Worm (Caenorhabditis elegans) whole organism, L1 larva: ENCODE data around the gene nduv-2.

Source experiments
- C04F5.9 ChIP-seq: sonication (generic microtip); optimal IDR thresholded peaks from 2 replicates; lab custom pipeline; 2016; ENCODE audit warnings: missing genetic modification characterization, missing compliant biosample characterization
- C16A3.4 ChIP-seq: fragments of 150-350 bp; optimal IDR thresholded peaks from 2 replicates; lab custom pipeline; 2014; ENCODE audit warnings: missing biosample characterization, missing genetic modification characterization
- C34B4.2 ChIP-seq: sonication (generic microtip); optimal IDR thresholded peaks from 2 replicates; lab custom pipeline; 2017; ENCODE audit warnings: mild to moderate bottlenecking, missing genetic modification characterization, missing compliant biosample characterization
- F16B12.6 ChIP-seq: fragments of 150-350 bp; optimal IDR thresholded peaks from 2 replicates; lab custom pipeline; 2014; ENCODE audit warnings: missing biosample characterization, missing genetic modification characterization
- alr-1 ChIP-seq: fragments of 200-800 bp; sonication (Bioruptor generic); optimal IDR thresholded peaks from 2 replicates; lab custom pipeline; 2018; ENCODE audit warnings: borderline replicate concordance, mild to moderate bottlenecking, missing genetic modification characterization, missing compliant biosample characterization
- ama-1 ChIP-seq: fragments of 150-350 bp; optimal IDR thresholded peaks from 2 replicates; lab custom pipeline; 2014
- ceh-82 ChIP-seq, 3 experiments: fragments of 150-350 bp in 1 of 3; sonication (generic microtip) in 2 of 3; optimal IDR thresholded peaks; 2 replicates each; lab custom pipeline; 2014 to 2017; ENCODE audit warnings: missing biosample characterization in 3 of 3, missing genetic modification characterization in 3 of 3
- ceh-88 ChIP-seq: fragments of 200-800 bp; sonication (Bioruptor generic); IDR thresholded peaks from 2 replicates; pipeline ENCODE4 v1.3.6; 2022; ENCODE audit warnings: missing genetic modification characterization, missing compliant biosample characterization
- ces-1 ChIP-seq: fragments of 150-350 bp; optimal IDR thresholded peaks from 2 replicates; lab custom pipeline; 2014; ENCODE audit warnings: missing biosample characterization, missing genetic modification reagents, missing genetic modification characterization
- dpl-1 ChIP-seq, 3 experiments: fragments of 150-350 bp in 2 of 3; sonication (generic microtip) in 1 of 3; optimal IDR thresholded peaks; 2 replicates each; lab custom pipeline; 2014 to 2017; ENCODE audit warnings: missing biosample characterization in 3 of 3, missing genetic modification characterization in 3 of 3, missing genetic modification reagents in 3 of 3
- dsc-1 ChIP-seq: sonication (generic microtip); optimal IDR thresholded peaks from 2 replicates; lab custom pipeline; 2016; ENCODE audit warnings: mild to moderate bottlenecking, missing genetic modification characterization, missing compliant biosample characterization
- efl-1 ChIP-seq, 4 experiments: fragments of 150-350 bp; optimal IDR thresholded peaks in 3 of 4; peaks in 1 of 4; 1 replicate in 1 of 4; 2 replicates in 3 of 4; lab custom pipeline; 2014; ENCODE audit warnings: missing biosample characterization in 2 of 4, missing genetic modification characterization in 2 of 4, missing genetic modification reagents in 2 of 4
- egl-13 ChIP-seq: sonication (generic microtip); optimal IDR thresholded peaks from 2 replicates; lab custom pipeline; 2016; ENCODE audit warnings: missing genotype, missing genetic modification reagents, missing genetic modification characterization, missing compliant biosample characterization
- elt-2 ChIP-seq: sonication (generic microtip); optimal IDR thresholded peaks from 2 replicates; lab custom pipeline; 2016; ENCODE audit warnings: missing genetic modification characterization, mild to moderate bottlenecking, inconsistent platforms, missing compliant biosample characterization, missing genetic modification reagents
- elt-3 ChIP-seq, 6 experiments: fragments of 150-350 bp in 1 of 6; sonication (generic microtip); optimal IDR thresholded peaks; 2 replicates each; lab custom pipeline; 2017 to 2018; ENCODE audit warnings: missing biosample characterization in 6 of 6, missing genetic modification characterization in 6 of 6, inconsistent platforms in 1 of 6
- ets-5 ChIP-seq: fragments of 200-800 bp; sonication (Bioruptor generic); IDR thresholded peaks from 2 replicates; pipeline ENCODE4 v1.3.6; 2022; ENCODE audit warnings: missing genetic modification characterization, missing compliant biosample characterization
- fkh-10 ChIP-seq: sonication (generic microtip); optimal IDR thresholded peaks from 2 replicates; lab custom pipeline; 2017; ENCODE audit warnings: missing biosample characterization, missing genetic modification reagents, missing genetic modification characterization
- fkh-4 ChIP-seq: sonication (generic microtip); optimal IDR thresholded peaks from 2 replicates; lab custom pipeline; 2016; ENCODE audit warnings: missing compliant biosample characterization, missing genetic modification characterization, borderline replicate concordance
- fos-1 ChIP-seq: fragments of 150-350 bp; optimal IDR thresholded peaks from 2 replicates; lab custom pipeline; 2014; ENCODE audit warnings: missing biosample characterization, missing genetic modification characterization
- grh-1 ChIP-seq: fragments of 200-800 bp; sonication (Bioruptor generic); IDR thresholded peaks from 2 replicates; pipeline ENCODE4 v1.3.6; 2022; ENCODE audit warnings: missing genetic modification reagents, missing genetic modification characterization, missing compliant biosample characterization
- hlh-17 ChIP-seq: fragments of 200-800 bp; sonication (Bioruptor generic); optimal IDR thresholded peaks from 2 replicates; lab custom pipeline; 2018; ENCODE audit warnings: missing genetic modification characterization, mild to moderate bottlenecking, missing compliant biosample characterization, moderate library complexity, borderline replicate concordance
- isw-1 ChIP-seq: fragments of 200-800 bp; sonication (Bioruptor generic); IDR thresholded peaks from 2 replicates; pipeline ENCODE4 v1.3.6; 2022; ENCODE audit warnings: missing genetic modification characterization, missing compliant biosample characterization
- jun-1 ChIP-seq: fragments of 150-350 bp; optimal IDR thresholded peaks from 2 replicates; lab custom pipeline; 2014; ENCODE audit warnings: missing biosample characterization, missing genetic modification reagents, missing genetic modification characterization
- lin-35 ChIP-seq, 2 experiments: fragments of 150-350 bp; optimal IDR thresholded peaks; 2 replicates each; lab custom pipeline; 2014; ENCODE audit warnings: missing biosample characterization in 2 of 2, missing genetic modification characterization in 2 of 2, missing genetic modification reagents in 2 of 2
- lin-39 ChIP-seq: fragments of 150-350 bp; optimal IDR thresholded peaks from 2 replicates; lab custom pipeline; 2014; ENCODE audit warnings: missing biosample characterization, missing genetic modification reagents, missing genetic modification characterization
- lsy-2 ChIP-seq, 2 experiments: fragments of 150-350 bp; optimal IDR thresholded peaks; 2 replicates each; lab custom pipeline; 2014; ENCODE audit warnings: missing biosample characterization in 2 of 2, missing genetic modification characterization in 2 of 2
- mab-9 ChIP-seq: fragments of 200-800 bp; sonication (Bioruptor generic); IDR thresholded peaks from 2 replicates; pipeline ENCODE4 v1.3.6; 2022; ENCODE audit warnings: missing genetic modification reagents, missing genetic modification characterization, missing compliant biosample characterization
- mdl-1 ChIP-seq, 2 experiments: fragments of 150-350 bp; optimal IDR thresholded peaks; 2 replicates each; lab custom pipeline; 2014 to 2017; ENCODE audit warnings: missing biosample characterization in 2 of 2, missing genetic modification characterization in 2 of 2, inconsistent platforms in 1 of 2
- mef-2 ChIP-seq: fragments of 150-350 bp; optimal IDR thresholded peaks from 2 replicates; lab custom pipeline; 2014; ENCODE audit warnings: missing biosample characterization, missing genetic modification characterization
- mep-1 ChIP-seq: fragments of 150-350 bp; optimal IDR thresholded peaks from 2 replicates; lab custom pipeline; 2014; ENCODE audit warnings: missing biosample characterization, missing genetic modification characterization
- nhr-11 ChIP-seq: fragments of 150-350 bp; optimal IDR thresholded peaks from 2 replicates; lab custom pipeline; 2014; ENCODE audit warnings: missing biosample characterization, missing genetic modification characterization
- nhr-12 ChIP-seq: sonication (generic microtip); optimal IDR thresholded peaks from 2 replicates; lab custom pipeline; 2017; ENCODE audit warnings: missing biosample characterization, missing genetic modification characterization
- nhr-20 ChIP-seq: sonication (generic microtip); optimal IDR thresholded peaks from 2 replicates; lab custom pipeline; 2016; ENCODE audit warnings: mild to moderate bottlenecking, missing genetic modification characterization, missing compliant biosample characterization
- nhr-237 ChIP-seq: fragments of 150-350 bp; optimal IDR thresholded peaks from 2 replicates; lab custom pipeline; 2014; ENCODE audit warnings: missing biosample characterization, missing genetic modification characterization
- nhr-28 ChIP-seq: fragments of 150-350 bp; optimal IDR thresholded peaks from 2 replicates; lab custom pipeline; 2014; ENCODE audit warnings: missing biosample characterization, missing genetic modification characterization
- nhr-47 ChIP-seq: sonication (generic microtip); optimal IDR thresholded peaks from 2 replicates; lab custom pipeline; 2016; ENCODE audit warnings: mild to moderate bottlenecking, missing genetic modification characterization, moderate library complexity, missing compliant biosample characterization
- nhr-71 ChIP-seq: sonication (generic microtip); optimal IDR thresholded peaks from 2 replicates; lab custom pipeline; 2016; ENCODE audit warnings: mild to moderate bottlenecking, missing genetic modification characterization, moderate library complexity, missing compliant biosample characterization
- nhr-76 ChIP-seq: sonication (generic microtip); optimal IDR thresholded peaks from 2 replicates; lab custom pipeline; 2017; ENCODE audit warnings: missing biosample characterization, missing genetic modification characterization
- nhr-77 ChIP-seq: fragments of 150-350 bp; optimal IDR thresholded peaks from 2 replicates; lab custom pipeline; 2014; ENCODE audit warnings: missing biosample characterization, missing genetic modification characterization
- nhr-84 ChIP-seq: sonication (generic microtip); optimal IDR thresholded peaks from 2 replicates; lab custom pipeline; 2017; ENCODE audit warnings: missing biosample characterization, missing genetic modification characterization
- pag-3 ChIP-seq: sonication (generic microtip); optimal IDR thresholded peaks from 2 replicates; lab custom pipeline; 2017; ENCODE audit warnings: missing genetic modification characterization, mild to moderate bottlenecking, missing compliant biosample characterization, antibody characterized with exemption, borderline replicate concordance; ENCODE audit not compliant: insufficient read depth
- pqm-1 ChIP-seq: sonication (generic microtip); optimal IDR thresholded peaks from 3 replicates; lab custom pipeline; 2017; ENCODE audit warnings: missing biosample characterization, missing genetic modification characterization
- skn-1 ChIP-seq: fragments of 150-350 bp; optimal IDR thresholded peaks from 2 replicates; lab custom pipeline; 2014; ENCODE audit warnings: missing biosample characterization, missing genetic modification characterization
- snu-23 ChIP-seq: sonication (generic microtip); optimal IDR thresholded peaks from 2 replicates; lab custom pipeline; 2016; ENCODE audit warnings: missing genetic modification characterization, missing compliant biosample characterization
- sox-4 ChIP-seq: sonication (generic microtip); optimal IDR thresholded peaks from 2 replicates; lab custom pipeline; 2016; ENCODE audit warnings: missing genetic modification characterization, missing compliant biosample characterization
- sptf-1 ChIP-seq: fragments of 150-350 bp; optimal IDR thresholded peaks from 2 replicates; lab custom pipeline; 2014; ENCODE audit warnings: missing biosample characterization, missing genetic modification characterization
- sup-37 ChIP-seq: fragments of 200-800 bp; sonication (Bioruptor generic); optimal IDR thresholded peaks from 2 replicates; lab custom pipeline; 2018; ENCODE audit warnings: mild to moderate bottlenecking, missing genetic modification characterization, missing compliant biosample characterization
- tbx-2 ChIP-seq: sonication (generic microtip); optimal IDR thresholded peaks from 2 replicates; lab custom pipeline; 2016; ENCODE audit warnings: missing genetic modification characterization, missing compliant biosample characterization
- unc-130 ChIP-seq: fragments of 150-350 bp; optimal IDR thresholded peaks from 2 replicates; lab custom pipeline; 2017; ENCODE audit warnings: missing biosample characterization, missing genetic modification characterization, inconsistent platforms
- unc-30 ChIP-seq: sonication (generic microtip); optimal IDR thresholded peaks from 2 replicates; lab custom pipeline; 2017; ENCODE audit warnings: missing biosample characterization, missing genetic modification characterization
- unc-86 ChIP-seq: sonication (generic microtip); optimal IDR thresholded peaks from 2 replicates; lab custom pipeline; 2016; ENCODE audit warnings: missing genetic modification characterization, missing compliant biosample characterization
- unc-98 ChIP-seq: fragments of 200-800 bp; sonication (Bioruptor generic); IDR thresholded peaks from 2 replicates; pipeline ENCODE4 v1.3.6; 2022; ENCODE audit warnings: missing genetic modification characterization, missing compliant biosample characterization
- ztf-4 ChIP-seq: fragments of 150-350 bp; optimal IDR thresholded peaks from 2 replicates; lab custom pipeline; 2014; ENCODE audit warnings: missing biosample characterization, missing genetic modification characterization

Gene nduv-2

DNA sequence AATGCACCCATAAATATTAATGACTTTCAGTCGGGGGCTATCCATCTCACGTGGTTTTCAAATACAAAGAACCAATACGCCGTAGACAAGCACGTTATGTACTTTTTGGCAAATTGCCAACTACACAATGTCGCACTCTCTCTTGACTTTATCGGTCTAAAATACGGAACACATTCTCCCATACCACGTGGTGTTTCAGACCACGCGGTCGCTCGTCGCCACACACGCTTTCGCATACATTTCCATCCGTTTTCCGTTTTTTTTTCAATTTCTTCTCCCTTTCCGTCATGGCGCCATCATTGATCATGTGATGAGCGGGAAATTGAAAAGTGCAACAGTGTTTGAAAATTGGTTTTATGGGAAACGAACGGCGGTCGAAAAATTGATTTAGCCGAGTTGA lies 33.2 kb upstream of the nduv-2 start:
- TF ChIP-seq sptf-1 (tag; lab: Kevin White, UChicago) = no peak
- TF ChIP-seq jun-1 (tag; lab: Kevin White, UChicago) = peak; percentile 82
- peak; percentile 43 to 65 for TF ChIP-seq efl-1 (optimal IDR thresholded peaks at IDR 0.05; lab: Kevin White, UChicago)
- TF ChIP-seq efl-1 (GFP tag; optimal IDR thresholded peaks at IDR 0.05 in 1 of 2; lab: Kevin White, UChicago) = peak; percentile 64 to 95
- peak; percentile 98 for TF ChIP-seq nhr-71 (tag; lab: Kevin White, UChicago)
- peak; percentile 93 for TF ChIP-seq elt-2
- no peak for TF ChIP-seq C34B4.2 (tag; lab: Kevin White, UChicago)
- no peak for TF ChIP-seq unc-98 (GFP tag; lab: Robert Waterston, UW)
- TF ChIP-seq fos-1 (tag; lab: Kevin White, UChicago) = peak; percentile 17
- no peak for TF ChIP-seq alr-1 (tag; lab: Kevin White, UChicago)
- TF ChIP-seq fkh-10 = no peak
- TF ChIP-seq ces-1 (GFP tag; lab: Kevin White, UChicago) = no peak
- peak; percentile 22; the same call in 1 of the 2 replicates for TF ChIP-seq isw-1
- no peak for TF ChIP-seq nhr-11 (tag; lab: Kevin White, UChicago)
- peak; percentile 62 for TF ChIP-seq mab-9 (GFP tag; lab: Robert Waterston, UW)
- TF ChIP-seq ceh-82 (tag; optimal IDR thresholded peaks at IDR 0.05; lab: Kevin White, UChicago) = peak in 1 of 3 experiments; percentile 8
- no peak for TF ChIP-seq unc-30
- TF ChIP-seq pag-3 (tag; lab: Kevin White, UChicago) = peak; percentile 69
- TF ChIP-seq F16B12.6 (tag; lab: Kevin White, UChicago) = no peak
- no peak for TF ChIP-seq nhr-84 (tag; lab: Kevin White, UChicago)
- TF ChIP-seq dsc-1 (tag; lab: Kevin White, UChicago) = peak; percentile 53
- TF ChIP-seq nhr-12 (tag; lab: Kevin White, UChicago) = no peak
- TF ChIP-seq C04F5.9 (tag; lab: Kevin White, UChicago) = peak; percentile 58
- no peak for TF ChIP-seq mef-2 (tag; lab: Kevin White, UChicago)
- peak; percentile 59 for TF ChIP-seq ceh-88 (GFP tag; lab: Robert Waterston, UW)
- TF ChIP-seq skn-1 (tag; lab: Kevin White, UChicago) = peak; percentile 70
- peak; percentile 72 for TF ChIP-seq unc-130 (tag; lab: Kevin White, UChicago)
- peak; percentile 65 for TF ChIP-seq C16A3.4 (tag; lab: Kevin White, UChicago)
- no peak for TF ChIP-seq ama-1
- peak; percentile 52 for TF ChIP-seq egl-13 (tag; lab: Kevin White, UChicago)
- TF ChIP-seq hlh-17 (GFP tag; lab: Kevin White, UChicago) = no peak
- peak in 1 of 2 experiments; percentile 99 for TF ChIP-seq mdl-1 (tag; optimal IDR thresholded peaks at IDR 0.05; lab: Kevin White, UChicago)
- TF ChIP-seq grh-1 = peak; percentile 83
- no peak for TF ChIP-seq pqm-1 (tag; lab: Kevin White, UChicago)
- peak; percentile 69 to 72 for TF ChIP-seq lsy-2 (tag; optimal IDR thresholded peaks at IDR 0.05; lab: Kevin White, UChicago)
- TF ChIP-seq nhr-28 = no peak
- no peak for TF ChIP-seq nhr-77 (tag; lab: Kevin White, UChicago)
- TF ChIP-seq ztf-4 = peak; percentile 83
- no peak for TF ChIP-seq sup-37 (GFP tag; lab: Kevin White, UChicago)
- peak; percentile 38 for TF ChIP-seq sox-4
- TF ChIP-seq tbx-2 (tag; lab: Kevin White, UChicago) = peak; percentile 91
- peak; percentile 95 for TF ChIP-seq snu-23 (GFP tag; lab: Kevin White, UChicago)
- TF ChIP-seq elt-3 (tag; optimal IDR thresholded peaks at IDR 0.05; lab: Kevin White, UChicago) = peak in 2 of 6 experiments; percentile 92
- TF ChIP-seq fkh-4 (tag; lab: Kevin White, UChicago) = no peak
- peak; percentile 59 to 83 (median 74) for TF ChIP-seq dpl-1 (GFP tag; optimal IDR thresholded peaks at IDR 0.05; lab: Kevin White, UChicago)
- peak; percentile 98 for TF ChIP-seq nhr-20
- peak; percentile 38 for TF ChIP-seq unc-86 (tag; lab: Kevin White, UChicago)
- peak; percentile 91 for TF ChIP-seq nhr-47 (tag; lab: Kevin White, UChicago)
- no peak for TF ChIP-seq lin-39 (tag; lab: Kevin White, UChicago)
- no peak for TF ChIP-seq nhr-76
- peak; percentile 49 to 90 for TF ChIP-seq lin-35 (GFP tag; optimal IDR thresholded peaks at IDR 0.05; lab: Kevin White, UChicago)
- peak; percentile 83 for TF ChIP-seq mep-1 (tag; lab: Kevin White, UChicago)
- TF ChIP-seq nhr-237 = no peak
- TF ChIP-seq ets-5 (GFP tag; lab: Robert Waterston, UW) = no peak
